Worm (Caenorhabditis elegans) whole organism, mixed stage, embryonic: Measurements from ENCODE around the gene T04C12.11.

Experiments used
- blmp-1 ChIP-seq: fragments of 150-350 bp; optimal IDR thresholded peaks from 2 replicates; lab custom pipeline; 2014; ENCODE audit warnings: missing biosample characterization, missing genetic modification characterization
- ces-1 ChIP-seq: fragments of 150-350 bp; optimal IDR thresholded peaks from 2 replicates; lab custom pipeline; 2014; ENCODE audit warnings: missing biosample characterization, missing genetic modification reagents, missing genetic modification characterization
- elt-1 ChIP-seq: sonication (generic microtip); optimal IDR thresholded peaks from 2 replicates; lab custom pipeline; 2017; ENCODE audit warnings: missing genetic modification characterization, mild to moderate bottlenecking, missing compliant biosample characterization, antibody characterized with exemption, moderate library complexity, borderline replicate concordance; ENCODE audit not compliant: insufficient read depth
- lsy-2 ChIP-seq: fragments of 150-350 bp; optimal IDR thresholded peaks from 2 replicates; lab custom pipeline; 2014; ENCODE audit warnings: missing biosample characterization, missing genetic modification characterization
- mab-5 ChIP-seq: fragments of 150-350 bp; optimal IDR thresholded peaks from 2 replicates; lab custom pipeline; 2014; ENCODE audit warnings: missing biosample characterization, missing genetic modification characterization
- mep-1 ChIP-seq: fragments of 150-350 bp; optimal IDR thresholded peaks from 2 replicates; lab custom pipeline; 2017; ENCODE audit warnings: missing biosample characterization, missing genetic modification reagents, missing genetic modification characterization, inconsistent platforms
- nhr-2 ChIP-seq: fragments of 150-350 bp; optimal IDR thresholded peaks from 2 replicates; lab custom pipeline; 2014; ENCODE audit warnings: missing biosample characterization, missing genetic modification characterization
- nhr-237 ChIP-seq: fragments of 150-350 bp; optimal IDR thresholded peaks from 2 replicates; lab custom pipeline; 2014; ENCODE audit warnings: missing biosample characterization, missing genetic modification characterization
- nhr-28 ChIP-seq: fragments of 150-350 bp; optimal IDR thresholded peaks from 2 replicates; lab custom pipeline; 2014; ENCODE audit warnings: missing biosample characterization, missing genetic modification characterization
- pha-4 ChIP-seq: fragments of 150-350 bp; optimal IDR thresholded peaks from 2 replicates; lab custom pipeline; 2018; ENCODE audit warnings: missing biosample characterization, missing genetic modification reagents, missing genetic modification characterization
- snpc-4 ChIP-seq: fragments of 150-350 bp; optimal IDR thresholded peaks from 2 replicates; lab custom pipeline; 2014; ENCODE audit warnings: missing biosample characterization, missing genetic modification characterization
- unc-120 ChIP-seq: sonication (generic microtip); optimal IDR thresholded peaks from 2 replicates; lab custom pipeline; 2017; ENCODE audit warnings: missing genetic modification characterization, missing compliant biosample characterization; ENCODE audit not compliant: poor library complexity, severe bottlenecking
- unc-39 ChIP-seq: fragments of 150-350 bp; optimal IDR thresholded peaks from 2 replicates; lab custom pipeline; 2014; ENCODE audit warnings: missing biosample characterization, missing genetic modification characterization
- unc-62 ChIP-seq: fragments of 150-350 bp; optimal IDR thresholded peaks from 2 replicates; lab custom pipeline; 2014; ENCODE audit warnings: missing biosample characterization, missing genetic modification reagents, missing genetic modification characterization

ce11 chrV:11048678-11049077 lies 11.4 kb downstream of the T04C12.11 start, which contains the start of gene srh-74:
- no peak for TF ChIP-seq unc-120 (tag; lab: Kevin White, UChicago)
- no peak for TF ChIP-seq mep-1
- no peak for TF ChIP-seq nhr-237 (tag; lab: Kevin White, UChicago)
- no peak for TF ChIP-seq pha-4 (tag; lab: Kevin White, UChicago)
- no peak for TF ChIP-seq ces-1 (GFP tag; lab: Kevin White, UChicago)
- no peak for TF ChIP-seq blmp-1 (tag; lab: Kevin White, UChicago)
- TF ChIP-seq elt-1 (tag; lab: Kevin White, UChicago), result no peak
- TF ChIP-seq lsy-2 (tag; lab: Kevin White, UChicago), result no peak
- TF ChIP-seq unc-62 (GFP tag; lab: Kevin White, UChicago), result no peak
- TF ChIP-seq snpc-4 (tag; lab: Kevin White, UChicago), result no peak
- TF ChIP-seq mab-5 (tag; lab: Kevin White, UChicago), result no peak
- TF ChIP-seq nhr-28 (tag; lab: Kevin White, UChicago), result no peak
- TF ChIP-seq nhr-2 (tag; lab: Kevin White, UChicago), result no peak
- no peak for TF ChIP-seq unc-39 (tag; lab: Kevin White, UChicago)
